Worm (Caenorhabditis elegans) whole organism, L4/young adult: ENCODE results near the gene pen-2.
A peak's percentile ranks its signal among the peaks of the same experiment; 100 is the strongest.

Experiments
- W03F9.2 ChIP-seq: fragments of 150-350 bp; optimal IDR thresholded peaks from 2 replicates; lab custom pipeline; 2014; ENCODE audit warnings: missing biosample characterization, missing genetic modification characterization
- dao-5 ChIP-seq: sonication (generic microtip); optimal IDR thresholded peaks from 2 replicates; lab custom pipeline; 2016; ENCODE audit warnings: missing genotype, missing genetic modification characterization, moderate library complexity, missing compliant biosample characterization
- him-1 ChIP-seq: sonication (generic microtip); optimal IDR thresholded peaks from 2 replicates; lab custom pipeline; 2016; ENCODE audit warnings: missing genotype, missing genetic modification reagents, missing genetic modification characterization, missing compliant biosample characterization

Gene pen-2

ce11 chrIII:11350107-11350826, 7.1 kb downstream of the pen-2 start:
- TF ChIP-seq W03F9.2 (tag; lab: Kevin White, UChicago) (no peak), dao-5 (no peak), him-1 (tag; lab: Kevin White, UChicago) (no peak)

ce11 chrIII:11352840-11353239, 9.7 kb downstream of the pen-2 start:
- TF ChIP-seq him-1 (tag; lab: Kevin White, UChicago) (no peak), dao-5 (no peak), W03F9.2 (tag; lab: Kevin White, UChicago) (no peak)

DNA sequence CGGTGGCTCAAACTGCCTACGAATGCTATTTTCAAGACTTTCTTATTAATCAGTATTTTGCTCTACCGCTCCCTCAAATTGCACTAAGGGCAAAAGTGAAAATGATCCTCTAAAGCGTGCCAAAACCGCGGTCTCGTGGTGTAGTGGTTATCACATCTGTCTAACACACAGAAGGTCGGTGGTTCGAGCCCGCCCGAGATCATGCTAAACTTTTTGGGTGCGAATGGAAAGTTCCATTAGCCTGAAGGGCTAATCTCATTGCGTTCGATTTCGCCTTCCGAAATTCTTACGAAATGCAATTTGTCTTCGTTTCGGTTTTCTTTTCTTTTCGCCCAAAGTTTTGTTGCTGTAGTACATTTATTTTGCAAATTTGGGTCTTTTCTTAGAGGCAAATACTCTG, 10.4 kb downstream of the pen-2 start:
- TF ChIP-seq dao-5 = no peak
- TF ChIP-seq him-1 (tag; lab: Kevin White, UChicago) = no peak
- TF ChIP-seq W03F9.2 (tag; lab: Kevin White, UChicago) = no peak

- no peak for TF ChIP-seq W03F9.2 (tag; lab: Kevin White, UChicago)
- TF ChIP-seq him-1 (tag; lab: Kevin White, UChicago) = no peak
- TF ChIP-seq dao-5 = no peak
Measured at ce11 chrIII:11355758-11356323, 12.7 kb downstream of the pen-2 start.

- TF ChIP-seq dao-5 = no peak
- no peak for TF ChIP-seq W03F9.2 (tag; lab: Kevin White, UChicago)
- TF ChIP-seq him-1 (tag; lab: Kevin White, UChicago) = no peak
Measured at ce11 chrIII:11357418-11357817, 14.3 kb downstream of the pen-2 start.

- TF ChIP-seq dao-5 = no peak
- no peak for TF ChIP-seq him-1 (tag; lab: Kevin White, UChicago)
- TF ChIP-seq W03F9.2 (tag; lab: Kevin White, UChicago) = no peak
Measured at ce11 chrIII:11358273-11358672, 15.2 kb downstream of the pen-2 start.

ce11 chrIII:11359422-11359821, 16.3 kb downstream of the pen-2 start:
- TF ChIP-seq him-1 (tag; lab: Kevin White, UChicago) = no peak
- no peak for TF ChIP-seq W03F9.2 (tag; lab: Kevin White, UChicago)
- no peak for TF ChIP-seq dao-5

ce11 chrIII:11360156-11360555, 17.0 kb downstream of the pen-2 start, which contains the start of gene T28D6.4:
Gene T28D6.4, plus strand, starts transcription at chrIII:11360456.
- TF ChIP-seq dao-5 = no peak
- no peak for TF ChIP-seq W03F9.2 (tag; lab: Kevin White, UChicago)
- TF ChIP-seq him-1 (tag; lab: Kevin White, UChicago) = no peak

DNA sequence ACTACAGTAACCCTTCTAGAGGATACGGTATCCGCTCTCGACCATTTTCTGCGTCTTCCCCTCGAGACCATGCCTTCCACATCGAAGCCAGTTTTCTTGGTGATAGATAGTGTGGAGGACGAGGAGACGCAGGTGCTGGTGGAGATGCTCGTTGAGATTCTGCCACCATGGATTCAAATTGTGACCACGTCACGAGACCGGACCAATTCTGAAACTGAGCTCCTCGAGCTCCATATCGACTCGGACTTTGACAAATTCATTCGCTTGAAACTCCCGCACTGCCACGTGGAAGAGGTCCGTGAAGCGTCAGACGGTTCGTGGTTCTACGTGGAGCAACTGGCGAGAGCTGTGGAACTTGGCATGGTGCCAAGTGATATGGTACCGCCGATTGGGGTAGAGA, 18.3 kb downstream of the pen-2 start:
- TF ChIP-seq dao-5 (no peak), him-1 (tag; lab: Kevin White, UChicago) (no peak), W03F9.2 (tag; lab: Kevin White, UChicago) (no peak)

- TF ChIP-seq dao-5 (no peak), W03F9.2 (tag; lab: Kevin White, UChicago) (no peak), him-1 (tag; lab: Kevin White, UChicago) (no peak)
Measured at ce11 chrIII:11362915-11363314, 19.8 kb downstream of the pen-2 start.

DNA sequence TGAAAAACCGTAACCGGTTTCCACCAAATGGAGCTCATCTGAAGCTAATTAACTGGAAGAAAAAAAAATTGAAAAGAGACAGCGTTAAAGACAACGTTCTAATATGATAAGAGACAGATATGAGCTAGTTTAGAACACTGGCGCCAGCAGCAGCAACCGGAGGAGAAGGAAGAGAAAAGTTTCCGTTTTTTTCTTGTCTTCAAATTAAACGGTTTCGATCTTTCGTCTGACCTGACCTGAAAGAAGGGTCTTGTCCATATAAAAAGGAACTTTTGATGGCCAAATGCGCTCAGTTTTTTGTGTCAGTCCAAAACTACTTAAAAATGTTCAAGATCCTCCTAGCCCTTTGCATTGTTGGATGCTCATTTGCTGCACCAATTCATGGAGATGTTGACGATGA, 23.3 kb downstream of the pen-2 start, which contains the start of gene T28D6.3:
Gene T28D6.3, plus strand, starts transcription at position 301 of the 400 bp plus-strand sequence.
- TF ChIP-seq dao-5 = no peak
- TF ChIP-seq him-1 (tag; lab: Kevin White, UChicago) = no peak

- TF ChIP-seq him-1 (tag; lab: Kevin White, UChicago) (peak; percentile 71), dao-5 (no peak)
Measured at ce11 chrIII:11371236-11371635, 28.1 kb downstream of the pen-2 start.

ce11 chrIII:11371688-11372087, 28.6 kb downstream of the pen-2 start, which contains the start of gene tba-7:
Gene tba-7, minus strand, starts transcription at chrIII:11371788.
- TF ChIP-seq him-1 (tag; lab: Kevin White, UChicago) (no peak), dao-5 (no peak), W03F9.2 (tag; lab: Kevin White, UChicago) (no peak)

DNA sequence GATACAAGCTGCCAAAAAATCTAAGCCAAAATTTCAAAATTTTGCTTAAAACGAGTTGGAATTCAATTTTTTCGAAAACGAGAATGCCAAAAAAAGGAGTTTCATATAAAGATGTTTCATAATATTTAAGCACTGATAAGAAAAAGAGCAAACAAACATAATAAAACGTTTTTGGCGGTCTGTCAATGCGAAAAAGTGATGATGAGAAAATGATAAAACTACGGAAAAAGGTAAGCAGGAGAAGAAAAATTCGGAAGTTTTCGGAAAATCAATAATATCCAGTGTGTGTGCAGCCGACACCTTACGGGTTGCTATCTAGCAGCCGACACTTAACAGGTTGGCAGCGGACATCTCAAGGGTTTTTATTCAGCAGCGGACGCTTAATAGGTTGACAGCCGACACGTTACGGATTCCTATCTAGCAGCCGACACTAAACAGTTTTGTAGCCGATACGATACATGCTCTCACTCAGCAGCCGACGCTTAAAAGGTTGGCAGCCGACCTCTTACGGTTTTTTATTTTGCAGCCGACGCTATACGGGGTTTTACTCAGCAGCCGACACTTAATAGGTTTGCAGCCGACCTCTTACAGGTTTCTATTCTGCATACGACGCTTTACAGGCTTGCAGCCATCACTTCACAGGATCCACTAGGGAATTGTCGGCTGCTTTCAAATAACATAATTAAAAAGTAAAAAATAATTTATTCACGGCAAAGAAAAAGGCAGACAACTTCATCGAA, 29.2 kb downstream of the pen-2 start:
- TF ChIP-seq him-1 (tag; lab: Kevin White, UChicago) = no peak
- TF ChIP-seq W03F9.2 (tag; lab: Kevin White, UChicago) = no peak
- TF ChIP-seq dao-5 = no peak
